Worm (Caenorhabditis elegans) whole organism, L2 larva: ENCODE measurements around the gene nhr-212.

Experiments used
- C34F6.9 ChIP-seq: fragments of 150-350 bp; optimal IDR thresholded peaks from 2 replicates; lab custom pipeline; 2014; ENCODE audit warnings: missing biosample characterization, missing genetic modification characterization
- F13H6.1 ChIP-seq: sonication (generic microtip); optimal IDR thresholded peaks from 2 replicates; lab custom pipeline; 2016; ENCODE audit warnings: missing genetic modification characterization, missing compliant biosample characterization
- R02D3.7 ChIP-seq: fragments of 150-350 bp; optimal IDR thresholded peaks from 2 replicates; lab custom pipeline; 2014; ENCODE audit warnings: missing biosample characterization, missing genetic modification characterization
- Y55F3AM.14 ChIP-seq: fragments of 200-800 bp; sonication (Bioruptor generic); optimal IDR thresholded peaks from 2 replicates; lab custom pipeline; 2018; ENCODE audit warnings: mild to moderate bottlenecking, missing genetic modification characterization, missing compliant biosample characterization
- ZK546.5 ChIP-seq: sonication (generic microtip); optimal IDR thresholded peaks from 2 replicates; lab custom pipeline; 2017; ENCODE audit warnings: missing biosample characterization, missing genetic modification characterization
- alr-1 ChIP-seq: fragments of 150-350 bp; optimal IDR thresholded peaks from 2 replicates; lab custom pipeline; 2014; ENCODE audit warnings: missing biosample characterization, missing genetic modification characterization
- aly-2 ChIP-seq: fragments of 150-350 bp; optimal IDR thresholded peaks from 2 replicates; lab custom pipeline; 2014; ENCODE audit warnings: missing biosample characterization, missing genetic modification characterization
- ama-1 ChIP-seq: fragments of 150-350 bp; optimal IDR thresholded peaks from 2 replicates; lab custom pipeline; 2018; ENCODE audit warnings: inconsistent platforms
- ceh-16 ChIP-seq: fragments of 150-350 bp; optimal IDR thresholded peaks from 2 replicates; lab custom pipeline; 2014; ENCODE audit warnings: missing biosample characterization, missing genetic modification characterization
- ceh-82 ChIP-seq: fragments of 150-350 bp; optimal IDR thresholded peaks from 2 replicates; lab custom pipeline; 2014; ENCODE audit warnings: missing biosample characterization, missing genetic modification characterization
- crh-2 ChIP-seq: sonication (generic microtip); optimal IDR thresholded peaks from 2 replicates; lab custom pipeline; 2017; ENCODE audit warnings: missing biosample characterization, missing genetic modification characterization
- dmd-4 ChIP-seq: sonication (generic microtip); optimal IDR thresholded peaks from 2 replicates; lab custom pipeline; 2017; ENCODE audit warnings: missing biosample characterization, missing genetic modification characterization
- egl-27 ChIP-seq: sonication (generic microtip); optimal IDR thresholded peaks from 3 replicates; lab custom pipeline; 2017; ENCODE audit warnings: missing biosample characterization, missing genetic modification reagents, missing genetic modification characterization
- elt-1 ChIP-seq: fragments of 150-350 bp; optimal IDR thresholded peaks from 2 replicates; lab custom pipeline; 2014; ENCODE audit warnings: missing biosample characterization, missing genetic modification characterization
- elt-3 ChIP-seq: sonication (generic microtip); optimal IDR thresholded peaks from 2 replicates; lab custom pipeline; 2017; ENCODE audit warnings: missing biosample characterization, missing genetic modification characterization
- fos-1 ChIP-seq: fragments of 150-350 bp; optimal IDR thresholded peaks from 2 replicates; lab custom pipeline; 2014; ENCODE audit warnings: missing biosample characterization, missing genetic modification characterization
- gmeb-1 ChIP-seq: fragments of 150-350 bp; optimal IDR thresholded peaks from 2 replicates; lab custom pipeline; 2014; ENCODE audit warnings: missing biosample characterization, missing genetic modification characterization
- lin-11 ChIP-seq: fragments of 150-350 bp; sonication (generic microtip); optimal IDR thresholded peaks from 2 replicates; lab custom pipeline; 2014; ENCODE audit warnings: missing biosample characterization, missing genetic modification characterization, inconsistent platforms, mixed read lengths
- lin-13 ChIP-seq: fragments of 150-350 bp; optimal IDR thresholded peaks from 2 replicates; lab custom pipeline; 2014; ENCODE audit warnings: missing biosample characterization, missing genetic modification reagents, missing genetic modification characterization
- lin-39 ChIP-seq: fragments of 150-350 bp; optimal IDR thresholded peaks from 2 replicates; lab custom pipeline; 2014; ENCODE audit warnings: missing biosample characterization, missing genetic modification reagents, missing genetic modification characterization
- lsy-2 ChIP-seq, 2 experiments: fragments of 150-350 bp in 1 of 2; sonication (generic microtip) in 1 of 2; optimal IDR thresholded peaks; 2 replicates each; lab custom pipeline; 2014 to 2017; ENCODE audit warnings: missing biosample characterization in 2 of 2, missing genetic modification characterization in 2 of 2
- mbf-1 ChIP-seq: sonication (generic microtip); optimal IDR thresholded peaks from 2 replicates; lab custom pipeline; 2017; ENCODE audit warnings: missing biosample characterization, missing genetic modification characterization
- mdl-1 ChIP-seq, 2 experiments: fragments of 150-350 bp in 1 of 2; sonication (generic microtip) in 1 of 2; optimal IDR thresholded peaks; 2 replicates each; lab custom pipeline; 2017; ENCODE audit warnings: missing biosample characterization in 2 of 2, missing genetic modification characterization in 2 of 2
- nhr-10 ChIP-seq: sonication (generic microtip); optimal IDR thresholded peaks from 2 replicates; lab custom pipeline; 2017; ENCODE audit warnings: missing biosample characterization, missing genetic modification characterization
- nhr-11 ChIP-seq: fragments of 150-350 bp; optimal IDR thresholded peaks from 2 replicates; lab custom pipeline; 2014; ENCODE audit warnings: missing biosample characterization, missing genetic modification characterization
- nhr-129 ChIP-seq: fragments of 150-350 bp; optimal IDR thresholded peaks from 2 replicates; lab custom pipeline; 2014; ENCODE audit warnings: missing biosample characterization, missing genetic modification characterization
- nhr-237 ChIP-seq: fragments of 150-350 bp; optimal IDR thresholded peaks from 2 replicates; lab custom pipeline; 2014; ENCODE audit warnings: missing biosample characterization, missing genetic modification characterization
- nhr-25 ChIP-seq: fragments of 150-350 bp; sonication (generic microtip); optimal IDR thresholded peaks from 3 replicates; lab custom pipeline; 2014; ENCODE audit warnings: missing biosample characterization, missing genetic modification characterization
- nhr-6 ChIP-seq: fragments of 150-350 bp; optimal IDR thresholded peaks from 2 replicates; lab custom pipeline; 2014; ENCODE audit warnings: missing biosample characterization, missing genetic modification characterization
- nhr-77 ChIP-seq: fragments of 150-350 bp; optimal IDR thresholded peaks from 2 replicates; lab custom pipeline; 2014; ENCODE audit warnings: missing biosample characterization, missing genetic modification characterization
- sem-4 ChIP-seq: fragments of 150-350 bp; optimal IDR thresholded peaks from 2 replicates; lab custom pipeline; 2014; ENCODE audit warnings: missing biosample characterization, missing genetic modification reagents, missing genetic modification characterization
- skn-1 ChIP-seq: sonication (generic microtip); optimal IDR thresholded peaks from 2 replicates; lab custom pipeline; 2017; ENCODE audit warnings: missing biosample characterization, missing genetic modification characterization
- sma-3 ChIP-seq: sonication (generic microtip); optimal IDR thresholded peaks from 2 replicates; lab custom pipeline; 2016; ENCODE audit warnings: missing genetic modification reagents, missing genetic modification characterization, missing compliant biosample characterization
- sma-9 ChIP-seq, 2 experiments: fragments of 150-350 bp in 1 of 2; sonication (generic microtip) in 1 of 2; optimal IDR thresholded peaks; 2 replicates each; lab custom pipeline; 2014 to 2016; ENCODE audit warnings: missing genetic modification characterization in 2 of 2, mild to moderate bottlenecking in 1 of 2, missing biosample characterization in 1 of 2, missing compliant biosample characterization in 1 of 2, missing genetic modification reagents in 1 of 2, moderate library complexity in 1 of 2
- snpc-4 ChIP-seq: fragments of 150-350 bp; optimal IDR thresholded peaks from 2 replicates; lab custom pipeline; 2014; ENCODE audit warnings: missing biosample characterization, missing genetic modification characterization
- unc-39 ChIP-seq: fragments of 150-350 bp; optimal IDR thresholded peaks from 2 replicates; lab custom pipeline; 2014; ENCODE audit warnings: missing biosample characterization, missing genetic modification characterization
- unc-62 ChIP-seq: fragments of 150-350 bp; optimal IDR thresholded peaks from 2 replicates; lab custom pipeline; 2014; ENCODE audit warnings: missing biosample characterization, missing genetic modification reagents, missing genetic modification characterization
- ztf-1 ChIP-seq: fragments of 200-800 bp; sonication (Bioruptor generic); conservative IDR thresholded peaks from 2 replicates; pipeline ENCODE4 v1.3.6; 2022; ENCODE audit warnings: missing genetic modification characterization, missing compliant biosample characterization
- ztf-4 ChIP-seq: fragments of 150-350 bp; optimal IDR thresholded peaks from 2 replicates; lab custom pipeline; 2014; ENCODE audit warnings: missing biosample characterization, missing genetic modification characterization

Gene nhr-212

ce11 chrV:500535-500934 is 15.9 kb downstream of the nhr-212 start:
- TF ChIP-seq lin-13 = no peak
- TF ChIP-seq lin-11 (tag; lab: Kevin White, UChicago) = no peak
- TF ChIP-seq elt-1 (tag; lab: Kevin White, UChicago) = no peak
- TF ChIP-seq nhr-237 (tag; lab: Kevin White, UChicago) = no peak
- TF ChIP-seq alr-1 (tag; lab: Kevin White, UChicago) = no peak
- TF ChIP-seq unc-62 (GFP tag; lab: Kevin White, UChicago) = no peak
- no peak for TF ChIP-seq nhr-10 (tag; lab: Kevin White, UChicago)
- TF ChIP-seq C34F6.9 = no peak
- TF ChIP-seq ama-1 (lab: Kevin White, UChicago) = no peak
- no peak for TF ChIP-seq sma-3
- no peak for TF ChIP-seq elt-3 (tag; lab: Kevin White, UChicago)
- TF ChIP-seq gmeb-1 = no peak
- TF ChIP-seq nhr-11 (tag; lab: Kevin White, UChicago) = no peak
- no peak for TF ChIP-seq skn-1 (tag; lab: Kevin White, UChicago)
- no peak for TF ChIP-seq F13H6.1 (tag; lab: Kevin White, UChicago)
- TF ChIP-seq ztf-4 (tag; lab: Kevin White, UChicago) = no peak
- TF ChIP-seq dmd-4 (tag; lab: Kevin White, UChicago) = no peak
- TF ChIP-seq nhr-6 = no peak
- TF ChIP-seq Y55F3AM.14 (GFP tag; lab: Kevin White, UChicago) = no peak

- TF ChIP-seq nhr-25 (tag; lab: Kevin White, UChicago) (no peak), egl-27 (tag; lab: Kevin White, UChicago) (no peak)
Observed at ce11 chrV:501230-501629, 16.6 kb downstream of the nhr-212 start, which contains the start of gene str-256. TSS of gene str-256 (minus strand) at chrV:501330.

ce11 chrV:502803-503273 is 18.2 kb downstream of the nhr-212 start, which contains the start of gene T01G6.10:
TSS of gene T01G6.10 (minus strand) at chrV:503223.
- TF ChIP-seq elt-3 (tag; lab: Kevin White, UChicago) = no peak
- no peak for TF ChIP-seq aly-2 (tag; lab: Kevin White, UChicago)
- TF ChIP-seq nhr-11 (tag; lab: Kevin White, UChicago) = no peak
- TF ChIP-seq ZK546.5 (tag; lab: Kevin White, UChicago) = no peak
- TF ChIP-seq lsy-2 (tag; optimal IDR thresholded peaks at IDR 0.05; lab: Kevin White, UChicago) = no peak
- TF ChIP-seq sem-4 (tag; lab: Kevin White, UChicago) = no peak
- TF ChIP-seq skn-1 (tag; lab: Kevin White, UChicago) = no peak
- TF ChIP-seq mbf-1 (tag; lab: Kevin White, UChicago) = no peak
- no peak for TF ChIP-seq nhr-77 (tag; lab: Kevin White, UChicago)
- no peak for TF ChIP-seq F13H6.1 (tag; lab: Kevin White, UChicago)
- no peak for TF ChIP-seq unc-39 (tag; lab: Kevin White, UChicago)
- no peak for TF ChIP-seq sma-9 (GFP tag; optimal IDR thresholded peaks at IDR 0.05; lab: Kevin White, UChicago)
- TF ChIP-seq sma-9 (tag; optimal IDR thresholded peaks at IDR 0.05; lab: Kevin White, UChicago) = no peak
- no peak for TF ChIP-seq Y55F3AM.14 (GFP tag; lab: Kevin White, UChicago)
- TF ChIP-seq ztf-4 (tag; lab: Kevin White, UChicago) = no peak
- TF ChIP-seq dmd-4 (tag; lab: Kevin White, UChicago) = no peak
- TF ChIP-seq gmeb-1 = no peak
- TF ChIP-seq alr-1 (tag; lab: Kevin White, UChicago) = no peak

ce11 chrV:503728-504127 is 19.1 kb downstream of the nhr-212 start, which contains the start of gene srlf-35:
TSS of gene srlf-35 (plus strand) at chrV:504028.
- TF ChIP-seq snpc-4 (tag; lab: Kevin White, UChicago) (no peak), C34F6.9 (no peak), nhr-11 (tag; lab: Kevin White, UChicago) (no peak), ceh-16 (tag; lab: Kevin White, UChicago) (no peak), ceh-82 (tag; lab: Kevin White, UChicago) (no peak), alr-1 (tag; lab: Kevin White, UChicago) (no peak), lin-11 (tag; lab: Kevin White, UChicago) (no peak), lsy-2 (tag; optimal IDR thresholded peaks at IDR 0.05; lab: Kevin White, UChicago) (no peak), ZK546.5 (tag; lab: Kevin White, UChicago) (no peak), gmeb-1 (no peak), F13H6.1 (tag; lab: Kevin White, UChicago) (no peak), aly-2 (tag; lab: Kevin White, UChicago) (no peak), nhr-6 (no peak), unc-39 (tag; lab: Kevin White, UChicago) (no peak)

ce11 chrV:505191-505590 is 20.5 kb downstream of the nhr-212 start, which contains the start of gene srlf-19:
TSS of gene srlf-19 (plus strand) at chrV:505491.
- no peak for TF ChIP-seq mdl-1 (tag; optimal IDR thresholded peaks at IDR 0.05; lab: Kevin White, UChicago)
- no peak for TF ChIP-seq nhr-25 (tag; lab: Kevin White, UChicago)
- TF ChIP-seq lin-13 = no peak
- TF ChIP-seq R02D3.7 (tag; lab: Kevin White, UChicago) = no peak
- TF ChIP-seq nhr-11 (tag; lab: Kevin White, UChicago) = no peak
- no peak for TF ChIP-seq lin-39 (tag; lab: Kevin White, UChicago)
- TF ChIP-seq elt-1 (tag; lab: Kevin White, UChicago) = no peak
- no peak for TF ChIP-seq crh-2 (tag; lab: Kevin White, UChicago)
- no peak for TF ChIP-seq ztf-1 (GFP tag; lab: Robert Waterston, UW)
- TF ChIP-seq F13H6.1 (tag; lab: Kevin White, UChicago) = no peak
- TF ChIP-seq nhr-129 (tag; lab: Kevin White, UChicago) = no peak
- TF ChIP-seq fos-1 (tag; lab: Kevin White, UChicago) = no peak
